Worm (Caenorhabditis elegans) whole organism, L2 larva: Measurements from ENCODE around the gene C50H2.4.
A peak's percentile ranks its signal among the peaks of the same experiment; 100 is the strongest.

Experiments
- C34F6.9 ChIP-seq: fragments of 150-350 bp; optimal IDR thresholded peaks from 2 replicates; lab custom pipeline; 2014; ENCODE audit warnings: missing biosample characterization, missing genetic modification characterization
- F13H6.1 ChIP-seq: sonication (generic microtip); optimal IDR thresholded peaks from 2 replicates; lab custom pipeline; 2016; ENCODE audit warnings: missing genetic modification characterization, missing compliant biosample characterization
- R02D3.7 ChIP-seq: fragments of 150-350 bp; optimal IDR thresholded peaks from 2 replicates; lab custom pipeline; 2014; ENCODE audit warnings: missing biosample characterization, missing genetic modification characterization
- Y55F3AM.14 ChIP-seq: fragments of 200-800 bp; sonication (Bioruptor generic); optimal IDR thresholded peaks from 2 replicates; lab custom pipeline; 2018; ENCODE audit warnings: mild to moderate bottlenecking, missing genetic modification characterization, missing compliant biosample characterization
- ZK546.5 ChIP-seq: sonication (generic microtip); optimal IDR thresholded peaks from 2 replicates; lab custom pipeline; 2017; ENCODE audit warnings: missing biosample characterization, missing genetic modification characterization
- alr-1 ChIP-seq: fragments of 150-350 bp; optimal IDR thresholded peaks from 2 replicates; lab custom pipeline; 2014; ENCODE audit warnings: missing biosample characterization, missing genetic modification characterization
- aly-2 ChIP-seq: fragments of 150-350 bp; optimal IDR thresholded peaks from 2 replicates; lab custom pipeline; 2014; ENCODE audit warnings: missing biosample characterization, missing genetic modification characterization
- blmp-1 ChIP-seq: sonication (generic microtip); optimal IDR thresholded peaks from 2 replicates; lab custom pipeline; 2017; ENCODE audit warnings: missing genetic modification characterization, mild to moderate bottlenecking, missing compliant biosample characterization, antibody characterized with exemption, moderate library complexity; ENCODE audit not compliant: insufficient read depth
- ceh-16 ChIP-seq: fragments of 150-350 bp; optimal IDR thresholded peaks from 2 replicates; lab custom pipeline; 2014; ENCODE audit warnings: missing biosample characterization, missing genetic modification characterization
- crh-2 ChIP-seq: sonication (generic microtip); optimal IDR thresholded peaks from 2 replicates; lab custom pipeline; 2017; ENCODE audit warnings: missing biosample characterization, missing genetic modification characterization
- dmd-4 ChIP-seq: sonication (generic microtip); optimal IDR thresholded peaks from 2 replicates; lab custom pipeline; 2017; ENCODE audit warnings: missing biosample characterization, missing genetic modification characterization
- egl-27 ChIP-seq: sonication (generic microtip); optimal IDR thresholded peaks from 3 replicates; lab custom pipeline; 2017; ENCODE audit warnings: missing biosample characterization, missing genetic modification reagents, missing genetic modification characterization
- elt-1 ChIP-seq: fragments of 150-350 bp; optimal IDR thresholded peaks from 2 replicates; lab custom pipeline; 2014; ENCODE audit warnings: missing biosample characterization, missing genetic modification characterization
- fos-1 ChIP-seq: fragments of 150-350 bp; optimal IDR thresholded peaks from 2 replicates; lab custom pipeline; 2014; ENCODE audit warnings: missing biosample characterization, missing genetic modification characterization
- gmeb-1 ChIP-seq: fragments of 150-350 bp; optimal IDR thresholded peaks from 2 replicates; lab custom pipeline; 2014; ENCODE audit warnings: missing biosample characterization, missing genetic modification characterization
- lin-11 ChIP-seq: fragments of 150-350 bp; sonication (generic microtip); optimal IDR thresholded peaks from 2 replicates; lab custom pipeline; 2014; ENCODE audit warnings: missing biosample characterization, missing genetic modification characterization, inconsistent platforms, mixed read lengths
- lin-13 ChIP-seq: fragments of 150-350 bp; optimal IDR thresholded peaks from 2 replicates; lab custom pipeline; 2014; ENCODE audit warnings: missing biosample characterization, missing genetic modification reagents, missing genetic modification characterization
- lin-39 ChIP-seq: fragments of 150-350 bp; optimal IDR thresholded peaks from 2 replicates; lab custom pipeline; 2014; ENCODE audit warnings: missing biosample characterization, missing genetic modification reagents, missing genetic modification characterization
- mab-5 ChIP-seq: fragments of 150-350 bp; optimal IDR thresholded peaks from 2 replicates; lab custom pipeline; 2014; ENCODE audit warnings: missing biosample characterization, missing genetic modification characterization
- nhr-10 ChIP-seq: sonication (generic microtip); optimal IDR thresholded peaks from 2 replicates; lab custom pipeline; 2017; ENCODE audit warnings: missing biosample characterization, missing genetic modification characterization
- nhr-129 ChIP-seq: fragments of 150-350 bp; optimal IDR thresholded peaks from 2 replicates; lab custom pipeline; 2014; ENCODE audit warnings: missing biosample characterization, missing genetic modification characterization
- nhr-21 ChIP-seq: fragments of 150-350 bp; optimal IDR thresholded peaks from 2 replicates; lab custom pipeline; 2014; ENCODE audit warnings: missing biosample characterization, missing genetic modification characterization
- nhr-237 ChIP-seq: fragments of 150-350 bp; optimal IDR thresholded peaks from 2 replicates; lab custom pipeline; 2014; ENCODE audit warnings: missing biosample characterization, missing genetic modification characterization
- nhr-25 ChIP-seq: fragments of 150-350 bp; sonication (generic microtip); optimal IDR thresholded peaks from 3 replicates; lab custom pipeline; 2014; ENCODE audit warnings: missing biosample characterization, missing genetic modification characterization
- nhr-77 ChIP-seq: fragments of 150-350 bp; optimal IDR thresholded peaks from 2 replicates; lab custom pipeline; 2014; ENCODE audit warnings: missing biosample characterization, missing genetic modification characterization
- peb-1 ChIP-seq: fragments of 150-350 bp; optimal IDR thresholded peaks from 2 replicates; lab custom pipeline; 2014; ENCODE audit warnings: missing biosample characterization, missing genetic modification characterization
- sem-4 ChIP-seq: fragments of 150-350 bp; optimal IDR thresholded peaks from 2 replicates; lab custom pipeline; 2014; ENCODE audit warnings: missing biosample characterization, missing genetic modification reagents, missing genetic modification characterization
- skn-1 ChIP-seq: sonication (generic microtip); optimal IDR thresholded peaks from 2 replicates; lab custom pipeline; 2017; ENCODE audit warnings: missing biosample characterization, missing genetic modification characterization
- sma-3 ChIP-seq: sonication (generic microtip); optimal IDR thresholded peaks from 2 replicates; lab custom pipeline; 2016; ENCODE audit warnings: missing genetic modification reagents, missing genetic modification characterization, missing compliant biosample characterization
- sma-9 ChIP-seq, 2 experiments: fragments of 150-350 bp in 1 of 2; sonication (generic microtip) in 1 of 2; optimal IDR thresholded peaks; 2 replicates each; lab custom pipeline; 2014 to 2016; ENCODE audit warnings: missing genetic modification characterization in 2 of 2, mild to moderate bottlenecking in 1 of 2, missing biosample characterization in 1 of 2, missing compliant biosample characterization in 1 of 2, missing genetic modification reagents in 1 of 2, moderate library complexity in 1 of 2
- snpc-4 ChIP-seq: fragments of 150-350 bp; optimal IDR thresholded peaks from 2 replicates; lab custom pipeline; 2014; ENCODE audit warnings: missing biosample characterization, missing genetic modification characterization
- unc-39 ChIP-seq: fragments of 150-350 bp; optimal IDR thresholded peaks from 2 replicates; lab custom pipeline; 2014; ENCODE audit warnings: missing biosample characterization, missing genetic modification characterization
- unc-55 ChIP-seq: fragments of 150-350 bp; sonication (generic microtip); optimal IDR thresholded peaks from 3 replicates; lab custom pipeline; 2014; ENCODE audit warnings: missing biosample characterization, missing genetic modification reagents, missing genetic modification characterization
- unc-62 ChIP-seq: fragments of 150-350 bp; optimal IDR thresholded peaks from 2 replicates; lab custom pipeline; 2014; ENCODE audit warnings: missing biosample characterization, missing genetic modification reagents, missing genetic modification characterization
- ztf-11 ChIP-seq: sonication (generic microtip); optimal IDR thresholded peaks from 2 replicates; lab custom pipeline; 2017; ENCODE audit warnings: missing biosample characterization, missing genetic modification characterization
- ztf-4 ChIP-seq: fragments of 150-350 bp; optimal IDR thresholded peaks from 2 replicates; lab custom pipeline; 2014; ENCODE audit warnings: missing biosample characterization, missing genetic modification characterization

C50H2.4 gene

DNA sequence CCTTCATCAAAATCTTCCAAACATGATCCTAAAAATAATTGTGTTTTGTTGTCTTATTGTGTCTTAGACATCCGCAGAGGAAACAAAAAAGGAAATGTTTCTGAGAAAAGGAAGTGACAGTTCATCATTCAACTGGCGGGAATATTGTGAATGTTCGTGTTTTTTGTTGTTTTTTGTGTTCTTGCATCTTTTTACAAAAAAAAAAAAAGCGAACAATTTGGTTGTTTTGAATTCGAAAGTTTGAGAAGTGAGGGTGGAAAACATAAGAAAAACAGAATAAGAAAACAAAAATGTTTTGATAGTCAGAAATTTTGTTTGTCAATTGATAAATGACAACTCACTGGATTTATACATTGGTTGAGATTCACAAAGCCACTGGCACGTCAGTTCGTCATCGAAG is 7.1 kb upstream of the C50H2.4 start:
- no peak for TF ChIP-seq nhr-21 (tag; lab: Kevin White, UChicago)
- no peak for TF ChIP-seq R02D3.7 (tag; lab: Kevin White, UChicago)
- TF ChIP-seq blmp-1 (tag; lab: Kevin White, UChicago), result no peak
- no peak for TF ChIP-seq lin-11 (tag; lab: Kevin White, UChicago)
- no peak for TF ChIP-seq nhr-77 (tag; lab: Kevin White, UChicago)
- TF ChIP-seq ceh-16, result no peak
- no peak for TF ChIP-seq elt-1 (tag; lab: Kevin White, UChicago)
- no peak for TF ChIP-seq aly-2 (tag; lab: Kevin White, UChicago)
- TF ChIP-seq unc-62 (GFP tag; lab: Kevin White, UChicago), result no peak
- TF ChIP-seq gmeb-1 (tag; lab: Kevin White, UChicago), result no peak
- no peak for TF ChIP-seq mab-5

DNA sequence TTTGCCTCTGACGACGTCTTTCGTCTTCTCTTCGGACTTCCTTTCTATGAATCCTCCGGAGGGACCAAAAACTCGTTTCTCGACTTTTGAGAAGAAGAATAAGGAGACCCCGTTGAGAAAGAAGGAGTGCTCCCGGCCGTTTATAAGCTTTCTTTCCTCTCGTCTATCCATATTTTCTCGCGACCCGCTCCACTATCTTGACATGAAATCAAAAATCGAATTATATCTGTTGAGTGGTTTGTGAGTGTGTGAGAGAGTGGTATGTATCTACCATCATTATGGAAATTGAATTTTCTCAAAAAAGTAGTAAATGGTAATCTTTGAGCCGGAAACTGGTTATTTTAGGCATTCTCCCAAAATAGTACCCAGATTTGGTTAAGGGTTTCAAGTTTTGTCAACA is 5.6 kb upstream of the C50H2.4 start:
- no peak for TF ChIP-seq unc-62 (GFP tag; lab: Kevin White, UChicago)
- TF ChIP-seq R02D3.7 (tag; lab: Kevin White, UChicago), result no peak
- no peak for TF ChIP-seq mab-5
- TF ChIP-seq aly-2 (tag; lab: Kevin White, UChicago), result no peak
- TF ChIP-seq fos-1, result no peak
- TF ChIP-seq nhr-237, result no peak
- TF ChIP-seq lin-39 (tag; lab: Kevin White, UChicago), result no peak
- TF ChIP-seq snpc-4 (tag; lab: Kevin White, UChicago), result no peak
- TF ChIP-seq, all 48 proteins: peak for 0

DNA sequence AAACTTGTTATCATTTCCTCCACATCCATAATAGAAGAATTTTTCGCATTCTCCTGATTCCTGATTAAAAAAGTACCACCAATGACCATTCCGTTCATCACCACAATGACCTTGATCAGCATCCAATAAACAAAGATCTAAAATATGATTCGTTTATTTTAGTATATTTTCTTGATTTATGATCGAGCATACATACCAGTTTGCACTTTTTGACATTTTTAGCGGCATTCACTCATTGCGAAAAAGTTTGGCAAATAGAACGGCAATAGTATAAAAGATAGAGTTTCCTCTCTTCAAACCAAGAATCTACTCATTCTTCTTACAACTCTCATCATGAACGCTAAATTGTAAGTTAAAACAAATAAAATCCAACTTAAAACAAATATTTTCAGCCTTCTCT is 2.9 kb upstream of the C50H2.4 start, which contains the start of gene fipr-10:
TSS of gene fipr-10 (plus strand) at position 301 of the 400 bp plus-strand sequence.
- TF ChIP-seq unc-39 (tag; lab: Kevin White, UChicago), result no peak
- TF ChIP-seq ZK546.5 (tag; lab: Kevin White, UChicago), result no peak
- no peak for TF ChIP-seq crh-2 (tag; lab: Kevin White, UChicago)
- no peak for TF ChIP-seq R02D3.7 (tag; lab: Kevin White, UChicago)
- TF ChIP-seq peb-1 (tag; lab: Kevin White, UChicago), result no peak
- TF ChIP-seq F13H6.1, result no peak
- TF ChIP-seq ceh-16, result no peak
- no peak for TF ChIP-seq nhr-129 (tag; lab: Kevin White, UChicago)
- TF ChIP-seq elt-1 (tag; lab: Kevin White, UChicago), result no peak
- TF ChIP-seq Y55F3AM.14 (GFP tag; lab: Kevin White, UChicago), result no peak
- no peak for TF ChIP-seq fos-1
- no peak for TF ChIP-seq blmp-1 (tag; lab: Kevin White, UChicago)
- TF ChIP-seq skn-1 (tag; lab: Kevin White, UChicago), result no peak
- TF ChIP-seq lin-13 (GFP tag; lab: Kevin White, UChicago), result no peak
- TF ChIP-seq lin-11 (tag; lab: Kevin White, UChicago), result no peak
- no peak for TF ChIP-seq ztf-11 (tag; lab: Kevin White, UChicago)
- no peak for TF ChIP-seq nhr-25 (tag; lab: Kevin White, UChicago)

DNA sequence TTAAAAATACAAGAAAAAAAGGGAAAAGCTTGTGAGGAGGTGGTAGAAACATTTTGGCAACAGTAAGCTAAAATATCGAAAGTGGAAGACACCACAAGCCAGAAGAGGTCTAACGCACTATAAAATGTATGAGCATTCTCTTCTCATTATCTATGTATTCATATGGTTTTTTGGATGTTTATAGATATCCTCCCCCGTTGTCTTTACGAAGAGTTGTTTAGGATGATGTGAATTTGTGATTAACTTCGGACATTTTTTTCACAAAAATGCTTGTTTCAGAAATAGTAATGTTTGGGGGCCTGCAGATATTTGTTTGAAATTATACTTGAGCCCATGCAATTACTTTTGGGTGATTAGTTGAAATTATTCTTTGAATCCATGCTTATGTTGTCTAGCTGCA is 1.7 kb upstream of the C50H2.4 start, which contains the start of gene mec-9:
TSS of gene mec-9 (minus strand) at position 101 of the 400 bp plus-strand sequence.
- peak; percentile 73 for TF ChIP-seq unc-55 (GFP tag; lab: Kevin White, UChicago)
- no peak for TF ChIP-seq alr-1 (tag; lab: Kevin White, UChicago)
- TF ChIP-seq aly-2 (tag; lab: Kevin White, UChicago), result no peak
- no peak for TF ChIP-seq sem-4 (tag; lab: Kevin White, UChicago)
- no peak for TF ChIP-seq nhr-21 (tag; lab: Kevin White, UChicago)
- no peak for TF ChIP-seq nhr-77 (tag; lab: Kevin White, UChicago)
- TF ChIP-seq egl-27 (tag; lab: Kevin White, UChicago), result no peak
- no peak for TF ChIP-seq skn-1 (tag; lab: Kevin White, UChicago)
- no peak for TF ChIP-seq F13H6.1

DNA sequence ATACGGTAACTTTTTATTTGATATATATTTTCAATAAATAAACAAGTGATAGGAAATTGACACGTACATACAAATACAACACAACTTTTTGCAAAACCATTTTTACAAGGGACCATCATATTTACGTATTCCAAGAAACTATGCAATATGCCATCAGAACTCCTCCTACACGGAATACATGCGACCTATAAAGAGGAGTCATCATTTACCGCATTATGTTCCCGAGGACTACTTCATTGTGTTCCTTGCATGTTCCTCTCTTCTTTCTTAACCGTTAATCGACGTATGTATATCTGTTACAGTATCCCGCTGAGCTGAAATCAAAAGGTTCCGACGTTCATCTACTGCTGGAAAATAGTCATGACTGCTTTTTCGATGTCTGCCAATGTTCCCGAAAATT is 1.6 kb downstream of the C50H2.4 start, which contains the start of gene C50H2.5:
TSS of gene C50H2.5 (plus strand) at position 301 of the 400 bp plus-strand sequence.
- TF ChIP-seq sma-3 (GFP tag; lab: Kevin White, UChicago), result no peak
- no peak for TF ChIP-seq sma-9 (GFP tag; optimal IDR thresholded peaks at IDR 0.05; lab: Kevin White, UChicago)
- no peak for TF ChIP-seq sma-9 (tag; optimal IDR thresholded peaks at IDR 0.05; lab: Kevin White, UChicago)
- no peak for TF ChIP-seq nhr-129 (tag; lab: Kevin White, UChicago)
- no peak for TF ChIP-seq ztf-4 (tag; lab: Kevin White, UChicago)
- TF ChIP-seq alr-1 (tag; lab: Kevin White, UChicago), result no peak
- TF ChIP-seq elt-1 (tag; lab: Kevin White, UChicago), result no peak
- no peak for TF ChIP-seq R02D3.7 (tag; lab: Kevin White, UChicago)
- TF ChIP-seq unc-39 (tag; lab: Kevin White, UChicago), result no peak
- TF ChIP-seq C34F6.9 (tag; lab: Kevin White, UChicago), result no peak
- no peak for TF ChIP-seq aly-2 (tag; lab: Kevin White, UChicago)
- no peak for TF ChIP-seq ztf-11 (tag; lab: Kevin White, UChicago)
- no peak for TF ChIP-seq lin-13 (GFP tag; lab: Kevin White, UChicago)
- no peak for TF ChIP-seq nhr-10 (tag; lab: Kevin White, UChicago)
- TF ChIP-seq dmd-4 (tag; lab: Kevin White, UChicago), result no peak
- TF ChIP-seq blmp-1 (tag; lab: Kevin White, UChicago), result no peak
- no peak for TF ChIP-seq skn-1 (tag; lab: Kevin White, UChicago)
- TF ChIP-seq unc-55 (GFP tag; lab: Kevin White, UChicago), result no peak
- no peak for TF ChIP-seq nhr-77 (tag; lab: Kevin White, UChicago)
- TF ChIP-seq mab-5, result no peak
